Fruit fly (Drosophila melanogaster): ENCODE measurements around the gene CG11504.
A peak's percentile ranks its signal among the peaks of the same experiment; 100 is the strongest.

CG11504 gene

DNA sequence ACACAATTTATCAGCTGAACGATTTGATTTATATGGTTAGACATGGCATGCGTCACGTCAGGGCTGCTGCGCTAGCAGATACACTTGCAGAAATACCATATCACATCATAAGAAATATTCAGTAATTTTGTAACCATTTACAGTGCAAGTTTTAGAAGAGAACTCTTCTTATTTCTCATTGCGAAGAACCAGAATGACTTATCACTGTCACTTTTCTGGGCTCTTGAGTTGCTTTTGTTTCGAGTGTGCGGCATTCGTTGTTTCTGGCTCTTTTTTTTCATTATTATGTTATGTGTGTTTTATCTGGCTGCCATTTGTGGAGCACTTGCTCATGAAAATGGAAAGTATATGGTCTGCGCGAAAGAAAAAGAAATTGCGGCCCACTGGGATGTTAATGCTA is 15.7 kb upstream of the CG11504 start (continued):
- TF ChIP-seq YL-1 (GFP tag; optimal IDR thresholded peaks at IDR 0.05) = no peak
- no peak for TF ChIP-seq ato (GFP tag; IDR thresholded peaks at IDR 0.05; ENCODE audit: partially characterized antibody)
- TF ChIP-seq row (GFP tag; IDR thresholded peaks at IDR 0.05) = peak; percentile 48
- TF ChIP-seq CG2889 (GFP tag; IDR thresholded peaks at IDR 0.05) = 0 out of 3 replicates have a peak, but pooled peaks have one; percentile 18
- TF ChIP-seq CG18599 (GFP tag; optimal IDR thresholded peaks at IDR 0.05) = no peak
- TF ChIP-seq Hr51 (GFP tag; optimal IDR thresholded peaks at IDR 0.05) = peak in 1 of 2 experiments; percentile 16
- TF ChIP-seq sisA (GFP tag; IDR thresholded peaks at IDR 0.05) = peak; percentile 44
- 0 out of 2 replicates have a peak, but pooled peaks have one; percentile 7 for TF ChIP-seq ttk (GFP tag; IDR thresholded peaks at IDR 0.05)
- no peak for TF ChIP-seq p53 (GFP tag; optimal IDR thresholded peaks at IDR 0.05)
- no peak for TF ChIP-seq CG8359 (GFP tag; optimal IDR thresholded peaks at IDR 0.05; ENCODE audit: borderline replicate concordance)
- no peak for TF ChIP-seq CG1792 (GFP tag; optimal IDR thresholded peaks at IDR 0.05)
- no peak for TF ChIP-seq prd (optimal IDR thresholded peaks at IDR 0.05)
- peak; percentile 25; the same call in 1 of the 3 replicates for TF ChIP-seq prd (GFP tag; IDR thresholded peaks at IDR 0.05)
- TF ChIP-seq CG11695 (GFP tag; IDR thresholded peaks at IDR 0.05) = 0 out of 3 replicates have a peak, but pooled peaks have one; percentile 13
- 0 out of 3 replicates have a peak, but pooled peaks have one; percentile 33 for TF ChIP-seq ken (GFP tag; IDR thresholded peaks at IDR 0.05)
- TF ChIP-seq CG14441 (GFP tag; IDR thresholded peaks at IDR 0.05) = 0 out of 2 replicates have a peak, but pooled peaks have one; percentile 38
- TF ChIP-seq Blimp-1 (GFP tag; optimal IDR thresholded peaks at IDR 0.05) = peak; percentile 41
- TF ChIP-seq Med (GFP tag) = peak; percentile 64
- TF ChIP-seq slbo (GFP tag; IDR thresholded peaks at IDR 0.05) = 0 out of 2 replicates have a peak, but pooled peaks have one; percentile 8
- TF ChIP-seq vvl (GFP tag; IDR thresholded peaks at IDR 0.05) = peak; percentile 23; the same call in 1 of the 2 replicates
- TF ChIP-seq Atf-2 (GFP tag; optimal IDR thresholded peaks at IDR 0.05) = no peak
- peak; percentile 41 for TF ChIP-seq Sox102F (GFP tag; optimal IDR thresholded peaks at IDR 0.05)
- TF ChIP-seq seq (GFP tag; IDR thresholded peaks at IDR 0.05) = 0 out of 2 replicates have a peak, but pooled peaks have one; percentile 24
- no peak for TF ChIP-seq ems (GFP tag; optimal IDR thresholded peaks at IDR 0.05)
- TF ChIP-seq Drgx (GFP tag; IDR thresholded peaks at IDR 0.05) = peak; percentile 77
- TF ChIP-seq pan (optimal IDR thresholded peaks at IDR 0.05) = no peak
- TF ChIP-seq pan (GFP tag; optimal IDR thresholded peaks at IDR 0.05 in 1 of 2, IDR thresholded peaks at IDR 0.05 in 1 of 2) = peak in 1 of 2 experiments; percentile 20
- no peak for TF ChIP-seq Oaz (GFP tag; IDR thresholded peaks at IDR 0.05)
- TF ChIP-seq dysf (GFP tag; IDR thresholded peaks at IDR 0.05) = peak; percentile 60
- TF ChIP-seq zf30C (GFP tag; optimal IDR thresholded peaks at IDR 0.05) = no peak
- peak; percentile 39 for TF ChIP-seq CG14667 (GFP tag; IDR thresholded peaks at IDR 0.05)
- peak; percentile 17 for TF ChIP-seq unpg (GFP tag; optimal IDR thresholded peaks at IDR 0.05)
- no peak for TF ChIP-seq az2 (GFP tag; optimal IDR thresholded peaks at IDR 0.05)
- TF ChIP-seq Xbp1 (GFP tag; optimal IDR thresholded peaks at IDR 0.05) = peak; percentile 16
- no peak for TF ChIP-seq CG12391 (tag; optimal IDR thresholded peaks at IDR 0.05)
- no peak for TF ChIP-seq CG2199 (GFP tag; IDR thresholded peaks at IDR 0.05)
- TF ChIP-seq psq (GFP tag; optimal IDR thresholded peaks at IDR 0.05) = no peak
- TF ChIP-seq Ets65A (GFP tag) = peak; percentile 7
- no peak for TF ChIP-seq Hand (GFP tag; optimal IDR thresholded peaks at IDR 0.05)
- 0 out of 2 replicates have a peak, but pooled peaks have one; percentile 8 for TF ChIP-seq H2.0 (GFP tag; IDR thresholded peaks at IDR 0.05)
- TF ChIP-seq CG13424 (tag; optimal IDR thresholded peaks at IDR 0.05) = peak; percentile 17
- no peak for TF ChIP-seq CG15601 (tag; optimal IDR thresholded peaks at IDR 0.05)
- peak; percentile 6 for TF ChIP-seq CG15269 (tag; optimal IDR thresholded peaks at IDR 0.05)
